Worm (Caenorhabditis elegans): ENCODE data around the gene srab-1.
A peak's percentile ranks its signal among the peaks of the same experiment; 100 is the strongest.

The srab-1 gene

ce11 chrV:5086919-5087404, 15.0 kb downstream of the srab-1 start, which contains the start of gene Y58A7A.5 (continued):
- TF ChIP-seq zip-2 (tag; optimal IDR thresholded peaks at IDR 0.05) = peak; percentile 98
- no peak for TF ChIP-seq Y48G9A.11 (GFP tag; IDR thresholded peaks at IDR 0.05)
- no peak for TF ChIP-seq D1046.2 (GFP tag; IDR thresholded peaks at IDR 0.05)
- no peak for TF ChIP-seq F49E8.2 (tag; optimal IDR thresholded peaks at IDR 0.05; ENCODE audit: borderline replicate concordance)
- TF ChIP-seq lin-15B (tag; optimal IDR thresholded peaks at IDR 0.05) = no peak
- TF ChIP-seq nhr-76 (tag; optimal IDR thresholded peaks at IDR 0.05) = no peak
- TF ChIP-seq sdz-12 (GFP tag; optimal IDR thresholded peaks at IDR 0.05) = no peak
- TF ChIP-seq pqm-1 (tag; optimal IDR thresholded peaks at IDR 0.05) = peak; percentile 6
- TF ChIP-seq lin-29 (GFP tag; IDR thresholded peaks at IDR 0.05) = no peak
- TF ChIP-seq ZK337.2 (GFP tag; IDR thresholded peaks at IDR 0.05) = no peak
- TF ChIP-seq dmd-9 (GFP tag; IDR thresholded peaks at IDR 0.05) = no peak
- no peak for TF ChIP-seq tag-97 (GFP tag; IDR thresholded peaks at IDR 0.05)
- TF ChIP-seq daf-19 (GFP tag; conservative IDR thresholded peaks at IDR 0.05) = no peak
- TF ChIP-seq ceh-20 (GFP tag; IDR thresholded peaks at IDR 0.05) = no peak
- no peak for TF ChIP-seq lin-13 (GFP tag; optimal IDR thresholded peaks at IDR 0.05)
- TF ChIP-seq F10B5.3 (tag; optimal IDR thresholded peaks at IDR 0.05) = no peak
- TF ChIP-seq mep-1 (tag; optimal IDR thresholded peaks at IDR 0.05) = peak; percentile 35
- no peak for TF ChIP-seq skn-1 (tag; optimal IDR thresholded peaks at IDR 0.05)
- TF ChIP-seq unc-130 (GFP tag; optimal IDR thresholded peaks at IDR 0.05) = no peak
- no peak for TF ChIP-seq jun-1 (tag; optimal IDR thresholded peaks at IDR 0.05)
- TF ChIP-seq nhr-77 (tag; optimal IDR thresholded peaks at IDR 0.05) = no peak
- TF ChIP-seq nhr-48 (tag; optimal IDR thresholded peaks at IDR 0.05) = no peak
- TF ChIP-seq lsy-2 (tag; optimal IDR thresholded peaks at IDR 0.05) = peak in 1 of 2 experiments; percentile 59
- no peak for TF ChIP-seq lir-3 (tag; optimal IDR thresholded peaks at IDR 0.05)
- no peak for TF ChIP-seq zip-11 (GFP tag; IDR thresholded peaks at IDR 0.05)
- TF ChIP-seq unc-39 (tag; optimal IDR thresholded peaks at IDR 0.05) = no peak
- TF ChIP-seq attf-4 (tag; optimal IDR thresholded peaks at IDR 0.05) = no peak

- TF ChIP-seq zip-2 (tag; optimal IDR thresholded peaks at IDR 0.05) (peak; percentile 92), lin-13 (GFP tag; optimal IDR thresholded peaks at IDR 0.05) (no peak), tra-1 (GFP tag; IDR thresholded peaks at IDR 0.05) (no peak), hlh-30 (tag; optimal IDR thresholded peaks at IDR 0.05; ENCODE audit: insufficient read depth) (no peak), madf-5 (GFP tag; IDR thresholded peaks at IDR 0.05) (no peak), egl-43 (GFP tag; IDR thresholded peaks at IDR 0.05) (no peak), aha-1 (tag) (no peak), hlh-11 (tag; optimal IDR thresholded peaks at IDR 0.05) (no peak), nhr-28 (tag; optimal IDR thresholded peaks at IDR 0.05) (peak; percentile 6), arid-1 (GFP tag; conservative IDR thresholded peaks at IDR 0.05) (no peak)
Observed at ce11 chrV:5084957-5085465, 16.9 kb downstream of the srab-1 start, which contains the start of gene Y58A7A.4. Gene Y58A7A.4, minus strand, starts transcription at chrV:5085007.

ce11 chrV:5080853-5081338, 21.0 kb downstream of the srab-1 start, which contains the start of gene Y58A7A.3:
Gene Y58A7A.3, minus strand, starts transcription at chrV:5080903.
- TF ChIP-seq Y75B8A.6 (GFP tag; IDR thresholded peaks at IDR 0.05) = no peak
- TF ChIP-seq mdt-29 (GFP tag; IDR thresholded peaks at IDR 0.05) = no peak
- no peak for TF ChIP-seq lir-3 (tag; optimal IDR thresholded peaks at IDR 0.05)
- TF ChIP-seq Y5F2A.4 (GFP tag; optimal IDR thresholded peaks at IDR 0.05) = no peak
- TF ChIP-seq T26A8.4 (GFP tag; IDR thresholded peaks at IDR 0.05) = no peak
- no peak for TF ChIP-seq ctbp-1 (GFP tag; IDR thresholded peaks at IDR 0.05)
- no peak for TF ChIP-seq F37D6.2 (tag; optimal IDR thresholded peaks at IDR 0.05)
- TF ChIP-seq ceh-28 (tag; optimal IDR thresholded peaks at IDR 0.05) = no peak
- no peak for TF ChIP-seq nhr-11 (tag; optimal IDR thresholded peaks at IDR 0.05)
- no peak for TF ChIP-seq daf-19 (GFP tag; conservative IDR thresholded peaks at IDR 0.05)
- TF ChIP-seq lsy-2 (tag; optimal IDR thresholded peaks at IDR 0.05) = peak in 1 of 2 experiments; percentile 68
- TF ChIP-seq ces-1 (GFP tag; optimal IDR thresholded peaks at IDR 0.05) = no peak
- no peak for TF ChIP-seq zag-1 (tag; optimal IDR thresholded peaks at IDR 0.05)
- TF ChIP-seq rbr-2 (tag; optimal IDR thresholded peaks at IDR 0.05) = no peak
- no peak for TF ChIP-seq saeg-2 (GFP tag; IDR thresholded peaks at IDR 0.05)
- peak; percentile 100 for TF ChIP-seq zip-2 (tag; optimal IDR thresholded peaks at IDR 0.05)
- TF ChIP-seq hmg-1.1 (GFP tag; IDR thresholded peaks at IDR 0.05) = no peak
- no peak for TF ChIP-seq attf-4 (tag; optimal IDR thresholded peaks at IDR 0.05)
- TF ChIP-seq daf-8 (GFP tag; IDR thresholded peaks at IDR 0.05) = no peak
- TF ChIP-seq F49E8.2 (tag; optimal IDR thresholded peaks at IDR 0.05; ENCODE audit: borderline replicate concordance) = no peak
- no peak for TF ChIP-seq nhr-111 (GFP tag; optimal IDR thresholded peaks at IDR 0.05)
